Worm (Caenorhabditis elegans) whole organism, young adult: ENCODE measurements around the gene xbp-1.

ENCODE experiments used
- C17E4.6 ChIP-seq: fragments of 200-800 bp; sonication (Bioruptor generic); IDR thresholded peaks from 2 replicates; pipeline ENCODE4 v1.3.6; 2022; ENCODE audit warnings: missing genetic modification reagents, missing genetic modification characterization, missing compliant biosample characterization
- F22D6.2 ChIP-seq: sonication (generic microtip); optimal IDR thresholded peaks from 2 replicates; lab custom pipeline; 2016; ENCODE audit warnings: mild to moderate bottlenecking, missing genetic modification characterization, missing compliant biosample characterization
- F33H1.4 ChIP-seq: fragments of 200-800 bp; sonication (Bioruptor generic); IDR thresholded peaks from 2 replicates; pipeline ENCODE4 v1.3.6; 2022; ENCODE audit warnings: missing genetic modification reagents, missing genetic modification characterization, missing compliant biosample characterization
- F37B4.10 ChIP-seq: fragments of 200-800 bp; sonication (Bioruptor generic); IDR thresholded peaks from 2 replicates; pipeline ENCODE4 v1.3.6; 2022; ENCODE audit warnings: missing genetic modification characterization, missing compliant biosample characterization
- F39B2.1 ChIP-seq: fragments of 200-800 bp; sonication (Bioruptor generic); IDR thresholded peaks from 2 replicates; pipeline ENCODE4 v1.3.6; 2022; ENCODE audit warnings: missing genetic modification reagents, missing genetic modification characterization, missing compliant biosample characterization
- F55B11.4 ChIP-seq: sonication (generic microtip); optimal IDR thresholded peaks from 2 replicates; lab custom pipeline; 2016; ENCODE audit warnings: missing compliant biosample characterization, missing genetic modification characterization, borderline replicate concordance; ENCODE audit not compliant: insufficient read depth
- T07F8.4 ChIP-seq: sonication (generic microtip); optimal IDR thresholded peaks from 2 replicates; lab custom pipeline; 2016; ENCODE audit warnings: mild to moderate bottlenecking, missing genetic modification characterization, moderate library complexity, missing compliant biosample characterization
- Y53F4B.3 ChIP-seq: fragments of 200-800 bp; sonication (Bioruptor generic); IDR thresholded peaks from 2 replicates; pipeline ENCODE4 v1.3.6; 2022; ENCODE audit warnings: missing genetic modification reagents, missing genetic modification characterization, missing compliant biosample characterization
- Y53G8AR.9 ChIP-seq: fragments of 200-800 bp; sonication (Bioruptor generic); conservative IDR thresholded peaks from 2 replicates; pipeline ENCODE4 v1.3.6; 2022; ENCODE audit warnings: missing genetic modification reagents, missing genetic modification characterization, missing compliant biosample characterization
- Y56A3A.18 ChIP-seq: fragments of 200-800 bp; sonication (Bioruptor generic); IDR thresholded peaks from 2 replicates; pipeline ENCODE4 v1.3.6; 2022; ENCODE audit warnings: missing genetic modification reagents, missing genetic modification characterization, missing compliant biosample characterization
- Y95B8A.8 ChIP-seq: fragments of 200-800 bp; sonication (Bioruptor generic); IDR thresholded peaks from 2 replicates; pipeline ENCODE4 v1.3.6; 2022; ENCODE audit warnings: missing genetic modification reagents, missing genetic modification characterization, missing compliant biosample characterization
- ama-1 ChIP-seq, 3 experiments: fragments of 150-350 bp in 1 of 3; sonication (generic microtip) in 2 of 3; optimal IDR thresholded peaks; 2 replicates each; lab custom pipeline; 2014 to 2018; ENCODE audit warnings: missing biosample characterization in 2 of 3, missing genetic modification characterization in 2 of 3, missing genetic modification reagents in 2 of 3
- aptf-3 ChIP-seq: fragments of 200-800 bp; sonication (Bioruptor generic); IDR thresholded peaks from 2 replicates; pipeline ENCODE4 v1.3.6; 2022; ENCODE audit warnings: missing genetic modification characterization, missing compliant biosample characterization
- atf-7 ChIP-seq: sonication (generic microtip); optimal IDR thresholded peaks from 2 replicates; lab custom pipeline; 2017; ENCODE audit warnings: mild to moderate bottlenecking, missing genetic modification characterization, missing compliant biosample characterization
- attf-5 ChIP-seq: fragments of 200-800 bp; sonication (Bioruptor generic); optimal IDR thresholded peaks from 2 replicates; lab custom pipeline; 2018; ENCODE audit warnings: mild to moderate bottlenecking, missing genetic modification characterization, missing compliant biosample characterization
- ccch-3 ChIP-seq: fragments of 200-800 bp; sonication (Bioruptor generic); optimal IDR thresholded peaks from 2 replicates; lab custom pipeline; 2018; ENCODE audit warnings: mild to moderate bottlenecking, missing genetic modification characterization, missing compliant biosample characterization
- cebp-1 ChIP-seq, 2 experiments: fragments of 200-800 bp in 1 of 2; sonication (Bioruptor generic) in 1 of 2; sonication (generic microtip) in 1 of 2; IDR thresholded peaks in 1 of 2; optimal IDR thresholded peaks in 1 of 2; 2 replicates each; pipeline versions ENCODE4 v1.3.6 to Lab custom; 2017 to 2022; ENCODE audit warnings: missing compliant biosample characterization in 2 of 2, missing genetic modification characterization in 2 of 2, mild to moderate bottlenecking in 1 of 2, missing genetic modification reagents in 1 of 2, moderate library complexity in 1 of 2
- ceh-27 ChIP-seq: fragments of 200-800 bp; sonication (Bioruptor generic); optimal IDR thresholded peaks from 2 replicates; lab custom pipeline; 2018; ENCODE audit warnings: mild to moderate bottlenecking, missing genetic modification characterization, moderate library complexity, missing compliant biosample characterization
- ceh-79 ChIP-seq: sonication (generic microtip); optimal IDR thresholded peaks from 2 replicates; lab custom pipeline; 2017; ENCODE audit warnings: mild to moderate bottlenecking, missing genetic modification characterization, missing compliant biosample characterization
- ceh-91 ChIP-seq: fragments of 200-800 bp; sonication (Bioruptor generic); IDR thresholded peaks from 2 replicates; pipeline ENCODE4 v1.3.6; 2022; ENCODE audit warnings: missing genetic modification reagents, missing genetic modification characterization, missing compliant biosample characterization
- egl-18 ChIP-seq: fragments of 200-800 bp; sonication (Bioruptor generic); IDR thresholded peaks from 2 replicates; pipeline ENCODE4 v1.3.6; 2022; ENCODE audit warnings: missing genetic modification reagents, missing genetic modification characterization, missing compliant biosample characterization
- ekl-4 ChIP-seq: fragments of 200-800 bp; sonication (Bioruptor generic); IDR thresholded peaks from 2 replicates; pipeline ENCODE4 v1.3.6; 2022; ENCODE audit warnings: missing genetic modification reagents, missing genetic modification characterization, missing compliant biosample characterization
- hlh-26 ChIP-seq: fragments of 200-800 bp; sonication (Bioruptor generic); conservative IDR thresholded peaks from 2 replicates; pipeline ENCODE4 v1.3.6; 2022; ENCODE audit warnings: missing genetic modification reagents, missing genetic modification characterization, missing compliant biosample characterization
- lag-1 ChIP-seq: fragments of 200-800 bp; sonication (Bioruptor generic); IDR thresholded peaks from 2 replicates; pipeline ENCODE4 v1.3.6; 2022; ENCODE audit warnings: missing genetic modification reagents, missing genetic modification characterization, missing compliant biosample characterization
- let-607 ChIP-seq, 2 experiments: fragments of 200-800 bp in 1 of 2; sonication (Bioruptor generic) in 1 of 2; sonication (generic microtip) in 1 of 2; optimal IDR thresholded peaks; 2 replicates each; lab custom pipeline; 2016 to 2018; ENCODE audit warnings: mild to moderate bottlenecking in 2 of 2, missing compliant biosample characterization in 2 of 2, missing genetic modification characterization in 2 of 2, moderate library complexity in 2 of 2, missing genotype in 1 of 2
- lin-35 ChIP-seq, 3 experiments: fragments of 150-350 bp in 2 of 3; sonication (generic microtip) in 1 of 3; optimal IDR thresholded peaks; 2 replicates each; lab custom pipeline; 2014 to 2018; ENCODE audit warnings: missing biosample characterization in 3 of 3, missing genetic modification characterization in 3 of 3, missing genetic modification reagents in 3 of 3
- lsy-27 ChIP-seq: sonication (generic microtip); optimal IDR thresholded peaks from 2 replicates; lab custom pipeline; 2017; ENCODE audit warnings: missing genetic modification characterization, mild to moderate bottlenecking, missing compliant biosample characterization, antibody characterized with exemption, missing genotype, borderline replicate concordance; ENCODE audit not compliant: insufficient read depth
- madf-3 ChIP-seq: fragments of 200-800 bp; sonication (Bioruptor generic); IDR thresholded peaks from 2 replicates; pipeline ENCODE4 v1.3.6; 2022; ENCODE audit warnings: missing genetic modification reagents, missing genetic modification characterization, missing compliant biosample characterization
- mes-4 ChIP-seq: sonication (generic microtip); optimal IDR thresholded peaks from 2 replicates; lab custom pipeline; 2016; ENCODE audit warnings: missing genotype, missing genetic modification characterization, missing compliant biosample characterization
- mxl-1 ChIP-seq: sonication (generic microtip); optimal IDR thresholded peaks from 2 replicates; lab custom pipeline; 2016; ENCODE audit warnings: missing genetic modification characterization, missing compliant biosample characterization
- rcor-1 ChIP-seq: fragments of 200-800 bp; sonication (Bioruptor generic); IDR thresholded peaks from 2 replicates; pipeline ENCODE4 v1.3.6; 2022; ENCODE audit warnings: missing genetic modification reagents, missing genetic modification characterization, missing compliant biosample characterization
- repo-1 ChIP-seq: sonication (generic microtip); optimal IDR thresholded peaks from 2 replicates; lab custom pipeline; 2017; ENCODE audit warnings: mild to moderate bottlenecking, missing genetic modification characterization, missing compliant biosample characterization
- sea-2 ChIP-seq: fragments of 200-800 bp; sonication (Bioruptor generic); IDR thresholded peaks from 2 replicates; pipeline ENCODE4 v1.3.6; 2022; ENCODE audit warnings: missing genetic modification characterization, missing compliant biosample characterization
- zfh-2 ChIP-seq: fragments of 200-800 bp; sonication (Bioruptor generic); conservative IDR thresholded peaks from 2 replicates; pipeline ENCODE4 v1.3.6; 2022; ENCODE audit warnings: missing genetic modification reagents, missing genetic modification characterization, missing compliant biosample characterization
- ztf-18 ChIP-seq: sonication (generic microtip); optimal IDR thresholded peaks from 2 replicates; lab custom pipeline; 2016; ENCODE audit warnings: missing genotype, mild to moderate bottlenecking, missing genetic modification characterization, missing compliant biosample characterization

Gene xbp-1

DNA sequence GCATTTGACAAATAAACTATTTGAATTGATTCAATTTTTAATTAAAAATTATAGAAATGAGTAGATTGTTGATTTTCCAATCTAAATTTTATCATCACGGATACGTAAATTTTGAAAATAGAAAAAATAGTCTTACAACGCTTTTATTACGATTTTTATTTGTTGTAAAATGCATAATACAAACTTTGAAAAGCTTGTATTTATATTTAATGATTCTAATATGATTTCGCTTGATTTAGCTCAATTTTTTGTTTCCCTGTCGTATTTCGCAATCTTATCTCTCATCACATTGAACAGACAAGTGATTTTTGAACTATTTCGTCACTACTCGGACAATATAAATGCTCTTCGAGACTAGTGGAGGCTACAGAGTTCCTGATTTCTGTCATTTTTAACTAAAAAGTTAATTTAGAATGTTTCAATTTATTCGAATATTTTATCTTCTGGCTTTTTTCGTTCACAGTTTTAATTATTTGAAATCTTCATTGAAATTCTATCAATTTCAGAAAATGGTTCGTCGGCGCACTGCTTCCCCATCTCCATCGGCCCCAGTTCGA lies 42.0 kb upstream of the xbp-1 start, which contains the start of the genes wht-3 and har-1 (continued):
- TF ChIP-seq attf-5 (GFP tag; lab: Kevin White, UChicago) (no peak), repo-1 (no peak), mes-4 (no peak), T07F8.4 (no peak), lsy-27 (no peak), egl-18 (no peak), Y53F4B.3 (GFP tag; lab: Robert Waterston, UW) (no peak), aptf-3 (GFP tag; lab: Robert Waterston, UW) (no peak), ceh-91 (GFP tag; lab: Robert Waterston, UW) (no peak), mxl-1 (tag; lab: Kevin White, UChicago) (no peak), ztf-18 (tag; lab: Kevin White, UChicago) (no peak), rcor-1 (GFP tag; lab: Robert Waterston, UW) (no peak), ama-1 (optimal IDR thresholded peaks at IDR 0.05; lab: Kevin White, UChicago) (no peak), ama-1 (GFP tag; optimal IDR thresholded peaks at IDR 0.05; lab: Kevin White, UChicago) (no peak), F55B11.4 (tag; lab: Kevin White, UChicago) (no peak), sea-2 (GFP tag; lab: Robert Waterston, UW) (no peak), lag-1 (GFP tag; lab: Robert Waterston, UW) (no peak), ekl-4 (GFP tag; lab: Robert Waterston, UW) (0 out of 2 replicates have a peak, but pooled peaks have one; percentile 37), atf-7 (tag; lab: Kevin White, UChicago) (peak; percentile 36), F39B2.1 (0 out of 2 replicates have a peak, but pooled peaks have one; percentile 15), F37B4.10 (GFP tag; lab: Robert Waterston, UW) (no peak), Y53G8AR.9 (GFP tag; lab: Robert Waterston, UW) (no peak), ceh-79 (peak; percentile 74)

DNA sequence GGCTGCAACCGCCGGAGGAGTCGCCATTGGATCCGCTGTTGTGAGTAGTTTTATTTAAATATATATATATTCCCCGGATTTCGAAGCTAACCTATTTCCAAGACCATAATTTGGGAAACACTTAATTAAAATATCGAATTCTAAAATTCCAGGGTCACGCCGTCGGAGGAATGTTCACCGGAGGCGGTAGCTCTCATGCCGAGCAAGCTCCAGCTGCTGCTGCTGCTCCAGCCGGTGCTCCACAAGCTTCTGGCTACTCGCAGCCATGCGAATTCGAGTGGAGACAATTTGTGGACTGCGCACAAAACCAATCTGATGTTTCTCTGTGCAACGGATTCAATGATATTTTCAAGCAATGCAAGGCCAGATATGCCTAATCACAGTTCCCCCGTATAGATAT lies 41.3 kb upstream of the xbp-1 start:
- no peak for TF ChIP-seq mxl-1 (tag; lab: Kevin White, UChicago)
- no peak for TF ChIP-seq hlh-26 (GFP tag; lab: Robert Waterston, UW)
- peak; percentile 72; the same call in 1 of the 2 replicates for TF ChIP-seq zfh-2 (GFP tag; lab: Robert Waterston, UW)
- TF ChIP-seq Y56A3A.18 (GFP tag; lab: Robert Waterston, UW), result no peak
- no peak for TF ChIP-seq ccch-3
- no peak for TF ChIP-seq let-607 (tag; optimal IDR thresholded peaks at IDR 0.05; lab: Kevin White, UChicago)
- no peak for TF ChIP-seq ceh-27 (GFP tag; lab: Kevin White, UChicago)

DNA sequence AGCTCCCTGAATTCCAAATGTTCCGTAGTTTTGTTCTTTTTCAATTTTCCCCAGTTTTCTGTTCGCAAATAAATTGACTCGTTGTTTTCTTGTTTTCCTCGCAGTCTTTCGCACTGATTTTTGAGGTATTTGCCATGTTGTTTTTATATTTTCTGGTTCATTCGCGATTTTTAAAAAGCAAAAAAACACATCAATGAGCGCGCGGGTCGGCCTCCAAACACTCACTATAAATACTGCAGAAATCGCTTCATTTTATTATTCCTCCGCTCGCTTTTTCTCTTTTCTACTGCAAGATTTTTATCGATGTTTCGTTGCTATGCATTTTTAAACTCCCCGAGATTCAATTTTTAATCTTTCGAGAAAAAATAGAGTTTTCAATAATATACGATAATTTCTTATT lies 40.8 kb upstream of the xbp-1 start:
- TF ChIP-seq C17E4.6 (no peak), F33H1.4 (GFP tag; lab: Robert Waterston, UW) (no peak), lin-35 (GFP tag; optimal IDR thresholded peaks at IDR 0.05; lab: Kevin White, UChicago) (peak in 1 of 3 experiments; percentile 41), F22D6.2 (no peak), Y95B8A.8 (0 out of 2 replicates have a peak, but pooled peaks have one; percentile 18), cebp-1 (GFP tag; IDR thresholded peaks at IDR 0.05; lab: Robert Waterston, UW) (no peak), cebp-1 (tag; optimal IDR thresholded peaks at IDR 0.05; lab: Kevin White, UChicago) (peak; percentile 20), madf-3 (GFP tag; lab: Robert Waterston, UW) (0 out of 2 replicates have a peak, but pooled peaks have one; percentile 33)
